Fruit fly (Drosophila melanogaster) whole organism, adult: Measurements from ENCODE around the gene CG13054.

Experiments
- CG1620 ChIP-seq: fragments of 200-800 bp; sonication (Bioruptor generic); optimal IDR thresholded peaks from 2 replicates; lab custom pipeline; 2016; ENCODE audit warnings: missing biosample characterization, missing genetic modification characterization
- CG7045 ChIP-seq: fragments of 200-800 bp; sonication (Bioruptor generic); optimal IDR thresholded peaks from 2 replicates; lab custom pipeline; 2017; ENCODE audit warnings: missing biosample characterization, mild to moderate bottlenecking, missing genetic modification characterization
- CG7101 ChIP-seq: fragments of 200-800 bp; sonication (Bioruptor generic); optimal IDR thresholded peaks from 2 replicates; lab custom pipeline; 2018; ENCODE audit warnings: missing biosample characterization, mild to moderate bottlenecking, missing genetic modification characterization, moderate library complexity
- Mnt ChIP-seq: fragments of 200-800 bp; sonication (Bioruptor generic); optimal IDR thresholded peaks from 2 replicates; lab custom pipeline; 2016; ENCODE audit warnings: missing biosample characterization, mild to moderate bottlenecking, missing genetic modification characterization
- kay ChIP-seq: fragments of 200-800 bp; sonication (Bioruptor generic); peaks from one replicate; lab custom pipeline; 2016; ENCODE audit warnings: missing biosample characterization, missing genetic modification characterization, borderline replicate concordance
- ovo ChIP-seq: fragments of 200-800 bp; sonication (Bioruptor generic); optimal IDR thresholded peaks from 2 replicates; lab custom pipeline; 2016; ENCODE audit warnings: missing biosample characterization, missing genetic modification characterization
- tj ChIP-seq: fragments of 200-800 bp; sonication (Bioruptor generic); optimal IDR thresholded peaks from 3 replicates; lab custom pipeline; 2017; ENCODE audit warnings: missing biosample characterization, mild to moderate bottlenecking, missing genetic modification characterization, moderate library complexity

DNA sequence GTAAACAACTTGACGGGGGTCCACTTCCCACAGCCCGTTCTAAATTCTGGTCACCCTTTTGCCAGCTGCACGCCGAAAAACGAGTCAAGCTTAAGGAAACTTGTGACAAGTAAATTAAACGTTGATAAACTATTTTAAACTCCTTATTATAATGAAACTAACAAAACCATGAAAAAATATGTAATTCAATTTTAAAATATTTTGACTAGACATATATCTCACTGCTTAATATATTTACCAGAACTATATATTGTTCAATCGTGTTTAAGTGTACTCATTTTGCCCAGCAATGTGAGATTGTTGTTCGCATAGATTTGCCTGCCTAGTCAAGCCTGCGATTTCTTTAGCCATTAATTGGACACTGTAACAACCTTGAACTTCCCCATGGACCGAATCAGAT is 2.6 kb upstream of the CG13054 start, which contains the start of gene CG13053:
- no peak for TF ChIP-seq ovo (GFP tag; lab: Kevin White, UChicago)
- no peak for TF ChIP-seq CG7101 (tag; lab: Kevin White, UChicago)
- TF ChIP-seq Mnt (GFP tag; lab: Kevin White, UChicago) = no peak
- no peak for TF ChIP-seq tj
- no peak for TF ChIP-seq CG1620 (GFP tag; lab: Kevin White, UChicago)
- no peak for TF ChIP-seq kay (GFP tag; lab: Kevin White, UChicago)
- no peak for TF ChIP-seq CG7045 (GFP tag; lab: Kevin White, UChicago)
